Fruit fly (Drosophila melanogaster) whole organism, embryonic: ENCODE measurements around the gene Col4a1.

Experiments used
- CG10959 ChIP-seq: fragments of 200-800 bp; sonication (Bioruptor generic); IDR thresholded peaks from 2 replicates; pipeline ENCODE4 v1.3.6; 2022; ENCODE audit warnings: missing biosample characterization, missing genetic modification characterization
- CG1529 ChIP-seq: fragments of 200-800 bp; sonication (Bioruptor generic); optimal IDR thresholded peaks from 3 replicates; lab custom pipeline; 2018; ENCODE audit warnings: missing biosample characterization, missing genetic modification characterization
- CG17361 ChIP-seq: fragments of 200-800 bp; sonication (Bioruptor generic); IDR thresholded peaks from 3 replicates; pipeline ENCODE4 v1.3.6; 2022; ENCODE audit warnings: missing biosample characterization, missing genetic modification characterization
- CG18011 ChIP-seq: fragments of 200-800 bp; sonication (Bioruptor generic); optimal IDR thresholded peaks from 2 replicates; lab custom pipeline; 2017; ENCODE audit warnings: missing biosample characterization, missing genetic modification characterization, mild to moderate bottlenecking, moderate library complexity, missing genotype
- CG2116 ChIP-seq: fragments of 200-800 bp; sonication (Bioruptor generic); optimal IDR thresholded peaks from 3 replicates; lab custom pipeline; 2018; ENCODE audit warnings: missing biosample characterization, mild to moderate bottlenecking, missing genetic modification characterization
- CG30403 ChIP-seq: fragments of 200-800 bp; sonication (Bioruptor generic); optimal IDR thresholded peaks from 3 replicates; lab custom pipeline; 2016; ENCODE audit warnings: missing biosample characterization, missing genetic modification characterization
- CG31224 ChIP-seq: fragments of 200-800 bp; sonication (Bioruptor generic); IDR thresholded peaks from 2 replicates; pipeline ENCODE4 v1.3.6; 2022; ENCODE audit warnings: missing biosample characterization, missing genetic modification characterization
- CG4328 ChIP-seq: fragments of 200-800 bp; sonication (Bioruptor generic); optimal IDR thresholded peaks from 3 replicates; lab custom pipeline; 2017; ENCODE audit warnings: missing biosample characterization, missing genetic modification reagents, missing genetic modification characterization
- CG6654 ChIP-seq: fragments of 200-800 bp; sonication (Bioruptor generic); optimal IDR thresholded peaks from 2 replicates; lab custom pipeline; 2017; ENCODE audit warnings: missing biosample characterization, mild to moderate bottlenecking, missing genetic modification characterization
- CG6765 ChIP-seq: fragments of 200-800 bp; sonication (Bioruptor generic); optimal IDR thresholded peaks from 3 replicates; lab custom pipeline; 2017; ENCODE audit warnings: missing biosample characterization, mild to moderate bottlenecking, missing genetic modification characterization
- CG7987 ChIP-seq: fragments of 200-800 bp; sonication (Bioruptor generic); optimal IDR thresholded peaks from 2 replicates; lab custom pipeline; 2018; ENCODE audit warnings: missing biosample characterization, mild to moderate bottlenecking, missing genetic modification characterization, moderate library complexity
- CG8281 ChIP-seq: fragments of 200-800 bp; sonication (Bioruptor generic); optimal IDR thresholded peaks from 2 replicates; lab custom pipeline; 2018; ENCODE audit warnings: missing biosample characterization, mild to moderate bottlenecking, missing genetic modification characterization, moderate library complexity
- CG8290 ChIP-seq, 3 experiments: fragments of 200-800 bp; sonication (Bioruptor generic); optimal IDR thresholded peaks; 2 replicates each; lab custom pipeline; 2016 to 2019; ENCODE audit warnings: missing biosample characterization in 3 of 3, missing genetic modification characterization in 3 of 3, mild to moderate bottlenecking in 2 of 3, moderate library complexity in 1 of 3
- CG9727 ChIP-seq: fragments of 200-800 bp; sonication (Bioruptor generic); optimal IDR thresholded peaks from 3 replicates; lab custom pipeline; 2017; ENCODE audit warnings: missing biosample characterization, mild to moderate bottlenecking, missing genetic modification characterization
- D ChIP-seq, 2 experiments: fragments of 200-800 bp in 1 of 2; fragments of >200 bp in 1 of 2; sonication (Bioruptor generic) in 1 of 2; optimal IDR thresholded peaks; 2 replicates in 1 of 2; 3 replicates in 1 of 2; lab custom pipeline; 2017; ENCODE audit warnings: mild to moderate bottlenecking in 1 of 2, missing biosample characterization in 1 of 2, missing genetic modification characterization in 1 of 2, missing genetic modification reagents in 1 of 2
- D19A ChIP-seq: fragments of 200-800 bp; optimal IDR thresholded peaks from 3 replicates; lab custom pipeline; 2019; ENCODE audit warnings: missing biosample characterization, mild to moderate bottlenecking, missing genetic modification characterization, moderate library complexity
- D19B ChIP-seq: fragments of 200-800 bp; sonication (Bioruptor generic); optimal IDR thresholded peaks from 2 replicates; lab custom pipeline; 2017; ENCODE audit warnings: missing biosample characterization, mild to moderate bottlenecking, missing genetic modification characterization
- Dll ChIP-seq: fragments of 200-800 bp; sonication (Bioruptor generic); IDR thresholded peaks from 4 replicates; pipeline ENCODE4 v1.3.6; 2022; ENCODE audit warnings: missing biosample characterization, missing genetic modification characterization; ENCODE audit not compliant: partially characterized antibody
- Drgx ChIP-seq: fragments of 200-800 bp; sonication (Bioruptor generic); IDR thresholded peaks from 2 replicates; pipeline ENCODE4 v1.3.6; 2022; ENCODE audit warnings: missing biosample characterization, missing genetic modification characterization
- Eip74EF ChIP-seq, 2 experiments: fragments of 200-800 bp in 1 of 2; fragments of >200 bp in 1 of 2; sonication (Bioruptor generic) in 1 of 2; optimal IDR thresholded peaks; 2 replicates each; lab custom pipeline; 2017 to 2019; ENCODE audit warnings: missing biosample characterization in 2 of 2, missing genetic modification characterization in 2 of 2, mild to moderate bottlenecking in 1 of 2, moderate library complexity in 1 of 2
- Fer3 ChIP-seq: fragments of 200-800 bp; sonication (Bioruptor generic); optimal IDR thresholded peaks from 2 replicates; lab custom pipeline; 2018; ENCODE audit warnings: missing biosample characterization, mild to moderate bottlenecking, missing genetic modification characterization, moderate library complexity
- Hmr ChIP-seq: fragments of 200-800 bp; sonication (Bioruptor generic); optimal IDR thresholded peaks from 3 replicates; lab custom pipeline; 2017; ENCODE audit warnings: mild to moderate bottlenecking, missing biosample characterization, missing genetic modification reagents, missing genetic modification characterization
- Mad ChIP-seq: fragments of 200-800 bp; sonication (Bioruptor generic); optimal IDR thresholded peaks from 2 replicates; lab custom pipeline; 2016; ENCODE audit warnings: missing biosample characterization, missing genetic modification characterization
- NC2α ChIP-seq: fragments of 200-800 bp; sonication (Bioruptor generic); optimal IDR thresholded peaks from 2 replicates; lab custom pipeline; 2016; ENCODE audit warnings: missing biosample characterization, missing genetic modification characterization
- NC2β ChIP-seq: fragments of 200-800 bp; sonication (Bioruptor generic); optimal IDR thresholded peaks from 2 replicates; lab custom pipeline; 2016; ENCODE audit warnings: missing biosample characterization, missing genetic modification characterization
- NFAT ChIP-seq: fragments of 200-800 bp; sonication (Bioruptor generic); IDR thresholded peaks from 2 replicates; pipeline ENCODE4 v1.3.6; 2022; ENCODE audit warnings: missing biosample characterization, missing genetic modification characterization
- NfI ChIP-seq: fragments of 200-800 bp; sonication (Bioruptor generic); optimal IDR thresholded peaks from 3 replicates; lab custom pipeline; 2018; ENCODE audit warnings: missing biosample characterization, mild to moderate bottlenecking, missing genetic modification characterization, moderate library complexity
- Opbp ChIP-seq: fragments of 200-800 bp; sonication (Bioruptor generic); IDR thresholded peaks from 3 replicates; pipeline ENCODE4 v1.3.6; 2022; ENCODE audit warnings: missing biosample characterization, missing genetic modification characterization; ENCODE audit not compliant: partially characterized antibody
- Taf1 ChIP-seq: fragments of 200-800 bp; sonication (Bioruptor generic); IDR thresholded peaks from 2 replicates; pipeline ENCODE4 v1.3.6; 2022; ENCODE audit warnings: missing biosample characterization, missing genetic modification characterization
- Usf ChIP-seq: fragments of 200-800 bp; sonication (Bioruptor generic); optimal IDR thresholded peaks from 2 replicates; lab custom pipeline; 2017; ENCODE audit warnings: missing genotype, missing biosample characterization, missing genetic modification characterization
- br ChIP-seq: fragments of >200 bp; optimal IDR thresholded peaks from 2 replicates; lab custom pipeline; 2017
- cas ChIP-seq: fragments of 200-800 bp; sonication (Bioruptor generic); IDR thresholded peaks from 2 replicates; pipeline ENCODE4 v1.3.6; 2022; ENCODE audit warnings: missing biosample characterization, missing genetic modification characterization
- caup ChIP-seq: fragments of 200-800 bp; sonication (Bioruptor generic); optimal IDR thresholded peaks from 3 replicates; lab custom pipeline; 2017; ENCODE audit warnings: missing biosample characterization, mild to moderate bottlenecking, missing genetic modification characterization, moderate library complexity; ENCODE audit not compliant: severe bottlenecking
- cg ChIP-seq: fragments of 200-800 bp; sonication (Bioruptor generic); optimal IDR thresholded peaks from 3 replicates; lab custom pipeline; 2019; ENCODE audit warnings: missing biosample characterization, mild to moderate bottlenecking, missing genetic modification characterization, moderate library complexity
- crc ChIP-seq: fragments of 200-800 bp; sonication (Bioruptor generic); optimal IDR thresholded peaks from 2 replicates; lab custom pipeline; 2016; ENCODE audit warnings: missing biosample characterization, missing genetic modification characterization
- ftz-f1 ChIP-seq: fragments of 200-800 bp; sonication (Bioruptor generic); optimal IDR thresholded peaks from 2 replicates; lab custom pipeline; 2016; ENCODE audit warnings: missing biosample characterization, missing genetic modification characterization
- fu2 ChIP-seq: fragments of 200-800 bp; sonication (Bioruptor generic); optimal IDR thresholded peaks from 2 replicates; lab custom pipeline; 2016; ENCODE audit warnings: missing biosample characterization, missing genetic modification characterization
- gfzf ChIP-seq: fragments of 200-800 bp; sonication (Bioruptor generic); optimal IDR thresholded peaks from 2 replicates; lab custom pipeline; 2016; ENCODE audit warnings: missing biosample characterization, mild to moderate bottlenecking, missing genetic modification characterization, moderate library complexity
- gsb ChIP-seq: fragments of 200-800 bp; sonication (Bioruptor generic); IDR thresholded peaks from 2 replicates; pipeline ENCODE4 v1.3.6; 2022; ENCODE audit warnings: missing biosample characterization, missing genetic modification characterization
- hkb ChIP-seq, 2 experiments: fragments of 200-800 bp in 1 of 2; fragments of >200 bp in 1 of 2; sonication (Bioruptor generic) in 1 of 2; IDR thresholded peaks in 1 of 2; optimal IDR thresholded peaks in 1 of 2; 2 replicates each; pipeline versions ENCODE4 v1.3.6 to Lab custom; 2017 to 2022; ENCODE audit warnings: missing biosample characterization in 1 of 2, missing genetic modification characterization in 1 of 2
- nerfin-1 ChIP-seq: fragments of 200-800 bp; sonication (Bioruptor generic); optimal IDR thresholded peaks from 3 replicates; lab custom pipeline; 2019; ENCODE audit warnings: missing biosample characterization, mild to moderate bottlenecking, missing genetic modification characterization, moderate library complexity
- nom ChIP-seq: fragments of 200-800 bp; sonication (Bioruptor generic); optimal IDR thresholded peaks from 2 replicates; lab custom pipeline; 2017; ENCODE audit warnings: missing biosample characterization, missing genetic modification characterization, mild to moderate bottlenecking, moderate library complexity, missing genetic modification reagents
- pum ChIP-seq: fragments of 200-800 bp; sonication (Bioruptor generic); optimal IDR thresholded peaks from 2 replicates; lab custom pipeline; 2016; ENCODE audit warnings: missing biosample characterization, missing genetic modification characterization
- salm ChIP-seq: fragments of 200-800 bp; sonication (Bioruptor generic); optimal IDR thresholded peaks from 2 replicates; lab custom pipeline; 2018; ENCODE audit warnings: missing biosample characterization, mild to moderate bottlenecking, missing genetic modification characterization
- sima ChIP-seq: fragments of 200-800 bp; sonication (Bioruptor generic); optimal IDR thresholded peaks from 2 replicates; lab custom pipeline; 2016; ENCODE audit warnings: missing biosample characterization, missing genetic modification characterization
- sob ChIP-seq: fragments of 200-800 bp; sonication (Bioruptor generic); IDR thresholded peaks from 2 replicates; pipeline ENCODE4 v1.3.6; 2022; ENCODE audit warnings: missing biosample characterization, missing genetic modification characterization
- stwl ChIP-seq: fragments of 200-800 bp; sonication (Bioruptor generic); optimal IDR thresholded peaks from 3 replicates; lab custom pipeline; 2018; ENCODE audit warnings: missing biosample characterization, mild to moderate bottlenecking, missing genetic modification characterization, moderate library complexity
- toy ChIP-seq: fragments of 200-800 bp; sonication (Bioruptor generic); IDR thresholded peaks from 2 replicates; pipeline ENCODE4 v1.3.6; 2022; ENCODE audit warnings: missing biosample characterization, missing genetic modification characterization

The Col4a1 gene

DNA sequence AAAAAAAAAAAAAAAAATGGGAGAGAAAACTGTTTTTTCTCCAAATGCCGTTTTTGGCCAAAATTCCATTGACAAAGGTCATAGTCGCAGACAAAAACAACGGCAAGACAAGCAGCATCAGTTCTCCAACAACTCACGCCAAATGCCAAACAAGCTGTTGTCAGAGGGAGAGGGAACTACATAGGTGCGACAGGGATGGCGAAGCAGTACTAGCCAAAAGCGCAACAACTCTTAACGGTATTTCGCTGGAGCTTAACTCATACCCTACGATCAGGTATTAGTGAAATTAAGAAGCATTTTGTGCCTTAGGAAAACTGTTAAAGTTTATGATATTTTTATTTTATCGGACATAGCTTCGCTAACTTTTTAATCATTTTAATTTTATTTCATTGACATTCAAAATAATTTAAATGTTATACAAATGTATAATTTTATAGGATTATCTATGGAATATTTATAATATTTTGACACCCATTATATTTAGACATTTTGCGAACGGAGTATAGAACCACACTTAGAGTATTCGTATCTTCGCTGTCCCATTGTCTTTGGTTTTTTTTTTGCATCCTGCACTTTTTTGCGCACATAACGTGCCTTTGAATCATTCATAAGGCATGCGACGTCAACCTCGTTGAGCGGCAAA is 50.9 kb downstream of the Col4a1 start (continued):
- TF ChIP-seq sob (GFP tag; lab: Robert Waterston, UW) (0 out of 2 replicates have a peak, but pooled peaks have one; percentile 7), Eip74EF (GFP tag; optimal IDR thresholded peaks at IDR 0.05; lab: Kevin White, UChicago) (no peak), D19A (tag; lab: Kevin White, UChicago) (peak; percentile 48), CG17361 (GFP tag; lab: Robert Waterston, UW) (peak; percentile 35; the same call in 1 of the 3 replicates), CG1529 (GFP tag; lab: Kevin White, UChicago) (no peak), NC2α (GFP tag; lab: Kevin White, UChicago) (no peak), nom (GFP tag; lab: Kevin White, UChicago) (peak; percentile 65), br (lab: Kevin White, UChicago) (no peak), CG30403 (peak; percentile 10), hkb (optimal IDR thresholded peaks at IDR 0.05; lab: Kevin White, UChicago) (no peak), hkb (GFP tag; IDR thresholded peaks at IDR 0.05; lab: Robert Waterston, UW) (no peak), CG2116 (GFP tag; lab: Kevin White, UChicago) (no peak), Mad (GFP tag; lab: Kevin White, UChicago) (no peak), CG6765 (GFP tag; lab: Kevin White, UChicago) (no peak), CG6654 (GFP tag; lab: Kevin White, UChicago) (no peak), stwl (tag; lab: Kevin White, UChicago) (no peak), Usf (GFP tag; lab: Kevin White, UChicago) (no peak), gfzf (GFP tag; lab: Kevin White, UChicago) (no peak), CG10959 (no peak), gsb (GFP tag; lab: Robert Waterston, UW) (no peak), Drgx (GFP tag; lab: Robert Waterston, UW) (peak; percentile 87), cas (no peak), NfI (GFP tag; lab: Kevin White, UChicago) (no peak), nerfin-1 (tag; lab: Kevin White, UChicago) (no peak), sima (GFP tag; lab: Kevin White, UChicago) (no peak), caup (GFP tag; lab: Kevin White, UChicago) (no peak), D (optimal IDR thresholded peaks at IDR 0.05; lab: Kevin White, UChicago) (no peak), D (GFP tag; optimal IDR thresholded peaks at IDR 0.05; lab: Kevin White, UChicago) (no peak), CG9727 (GFP tag; lab: Kevin White, UChicago) (no peak), fu2 (GFP tag; lab: Kevin White, UChicago) (no peak), D19B (GFP tag; lab: Kevin White, UChicago) (no peak), Opbp (no peak), toy (GFP tag; lab: Robert Waterston, UW) (no peak), cg (GFP tag; lab: Kevin White, UChicago) (no peak), crc (GFP tag; lab: Kevin White, UChicago) (no peak), pum (GFP tag; lab: Kevin White, UChicago) (no peak), salm (tag; lab: Kevin White, UChicago) (no peak), Fer3 (tag; lab: Kevin White, UChicago) (no peak), CG18011 (GFP tag; lab: Kevin White, UChicago) (no peak), Taf1 (GFP tag; lab: Robert Waterston, UW) (no peak), NC2β (GFP tag; lab: Kevin White, UChicago) (no peak), CG8281 (tag; lab: Kevin White, UChicago) (no peak), CG7987 (GFP tag; lab: Kevin White, UChicago) (no peak), CG4328 (GFP tag; lab: Kevin White, UChicago) (no peak), ftz-f1 (GFP tag; lab: Kevin White, UChicago) (no peak), CG31224 (GFP tag; lab: Robert Waterston, UW) (no peak), Hmr (GFP tag; lab: Kevin White, UChicago) (no peak), Dll (GFP tag; lab: Robert Waterston, UW) (no peak), CG8290 (GFP tag; optimal IDR thresholded peaks at IDR 0.05; lab: Kevin White, UChicago) (no peak), CG8290 (tag; optimal IDR thresholded peaks at IDR 0.05; lab: Kevin White, UChicago) (no peak), NFAT (GFP tag; lab: Robert Waterston, UW) (no peak)
